Worm (Caenorhabditis elegans): Measurements from ENCODE around the gene pitr-4.

DNA sequence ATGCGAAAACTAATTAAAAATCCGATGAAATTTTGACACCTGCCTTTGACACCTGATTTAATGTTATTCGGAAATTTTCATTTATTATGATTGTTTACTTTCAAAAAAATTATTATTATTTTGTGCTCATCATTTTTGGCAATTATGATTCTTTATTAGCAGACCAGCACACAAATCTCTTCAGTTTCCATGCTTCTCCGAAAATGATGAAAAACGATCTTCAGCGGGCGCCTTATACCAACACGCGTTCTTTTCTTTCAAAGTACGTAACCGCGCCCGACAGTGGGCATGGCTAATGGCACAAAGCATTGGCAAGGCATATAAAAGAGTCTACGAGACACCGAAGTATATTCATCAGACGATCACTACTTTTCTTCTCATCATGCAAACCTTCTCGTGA is 41.6 kb downstream of the pitr-4 start, which contains the start of gene idpc-6:
- TF ChIP-seq ceh-36 (tag; optimal IDR thresholded peaks at IDR 0.05) (no peak), ceh-13 (GFP tag; optimal IDR thresholded peaks at IDR 0.05) (no peak), ama-1 (optimal IDR thresholded peaks at IDR 0.05) (no peak), hnd-1 (tag; optimal IDR thresholded peaks at IDR 0.05) (no peak), hmg-4 (GFP tag; optimal IDR thresholded peaks at IDR 0.05) (no peak), pes-1 (GFP tag; IDR thresholded peaks at IDR 0.05) (no peak), flt-1 (GFP tag; IDR thresholded peaks at IDR 0.05) (no peak), tbx-37 (GFP tag; conservative IDR thresholded peaks at IDR 0.05) (no peak), tra-4 (tag; optimal IDR thresholded peaks at IDR 0.05) (no peak), aly-1 (tag; optimal IDR thresholded peaks at IDR 0.05) (no peak), F13C5.2 (tag; optimal IDR thresholded peaks at IDR 0.05) (no peak)
